Fruit fly (Drosophila melanogaster) whole organism, embryonic: ENCODE results near the gene CG42749.

Experiments used
- Antp ChIP-seq: fragments of 200-800 bp; sonication (Bioruptor generic); optimal IDR thresholded peaks from 3 replicates; lab custom pipeline; 2016; ENCODE audit warnings: missing biosample characterization, missing genetic modification characterization
- Atf6 ChIP-seq: fragments of 200-800 bp; sonication (Bioruptor generic); IDR thresholded peaks from 2 replicates; pipeline ENCODE4 v1.3.6; 2022; ENCODE audit warnings: missing biosample characterization, missing genetic modification characterization
- Awh ChIP-seq: fragments of 200-800 bp; sonication (Bioruptor generic); IDR thresholded peaks from 2 replicates; pipeline ENCODE4, ENCODE4 v1.3.6; 2022; ENCODE audit warnings: missing biosample characterization, missing genetic modification characterization
- Bdp1 ChIP-seq: fragments of 200-800 bp; sonication (Bioruptor generic); optimal IDR thresholded peaks from 3 replicates; lab custom pipeline; 2016; ENCODE audit warnings: missing biosample characterization, missing genetic modification characterization
- CG10565 ChIP-seq: fragments of 200-800 bp; sonication (Bioruptor generic); optimal IDR thresholded peaks from 3 replicates; lab custom pipeline; 2016; ENCODE audit warnings: missing biosample characterization, mild to moderate bottlenecking, missing genetic modification characterization
- CG10654 ChIP-seq: fragments of 200-800 bp; sonication (Bioruptor generic); optimal IDR thresholded peaks from 2 replicates; lab custom pipeline; 2016; ENCODE audit warnings: missing biosample characterization, missing genetic modification characterization
- CG11085 ChIP-seq: fragments of 200-800 bp; sonication (Bioruptor generic); IDR thresholded peaks from 2 replicates; pipeline ENCODE4 v1.3.6; 2022; ENCODE audit warnings: missing biosample characterization, missing genetic modification characterization
- CG12104 ChIP-seq: fragments of 200-800 bp; sonication (Bioruptor generic); optimal IDR thresholded peaks from 3 replicates; lab custom pipeline; 2016; ENCODE audit warnings: missing biosample characterization, missing genetic modification characterization
- CG13894 ChIP-seq: fragments of 200-800 bp; sonication (Bioruptor generic); optimal IDR thresholded peaks from 3 replicates; lab custom pipeline; 2018; ENCODE audit warnings: missing biosample characterization, mild to moderate bottlenecking, missing genetic modification characterization, moderate library complexity
- CG15514 ChIP-seq: fragments of 200-800 bp; sonication (Bioruptor generic); optimal IDR thresholded peaks from 3 replicates; lab custom pipeline; 2017; ENCODE audit warnings: missing biosample characterization, missing genetic modification characterization, mild to moderate bottlenecking, moderate library complexity, missing genetic modification reagents
- CG1647 ChIP-seq: fragments of 200-800 bp; sonication (Bioruptor generic); optimal IDR thresholded peaks from 3 replicates; lab custom pipeline; 2016; ENCODE audit warnings: missing biosample characterization, missing genetic modification characterization
- CG16815 ChIP-seq: fragments of 200-800 bp; sonication (Bioruptor generic); optimal IDR thresholded peaks from 3 replicates; lab custom pipeline; 2017; ENCODE audit warnings: missing biosample characterization, mild to moderate bottlenecking, missing genetic modification characterization
- CG17361 ChIP-seq: fragments of 200-800 bp; sonication (Bioruptor generic); IDR thresholded peaks from 3 replicates; pipeline ENCODE4 v1.3.6; 2022; ENCODE audit warnings: missing biosample characterization, missing genetic modification characterization
- CG17912 ChIP-seq: fragments of 200-800 bp; sonication (Bioruptor generic); optimal IDR thresholded peaks from 2 replicates; lab custom pipeline; 2018; ENCODE audit warnings: missing biosample characterization, mild to moderate bottlenecking, missing genetic modification characterization
- CG2712 ChIP-seq: fragments of 200-800 bp; optimal IDR thresholded peaks from 3 replicates; lab custom pipeline; 2019; ENCODE audit warnings: missing biosample characterization, mild to moderate bottlenecking, missing genetic modification characterization, moderate library complexity
- CG34224 ChIP-seq: fragments of 200-800 bp; sonication (Bioruptor generic); IDR thresholded peaks from 3 replicates; pipeline ENCODE4 v1.3.6; 2022; ENCODE audit warnings: missing biosample characterization, missing genetic modification characterization; ENCODE audit not compliant: partially characterized antibody
- CG3847 ChIP-seq: fragments of 200-800 bp; sonication (Bioruptor generic); IDR thresholded peaks from 2 replicates; pipeline ENCODE4 v1.3.6; 2022; ENCODE audit warnings: missing biosample characterization, missing genetic modification characterization
- CG5953 ChIP-seq: fragments of 200-800 bp; sonication (Bioruptor generic); IDR thresholded peaks from 2 replicates; pipeline ENCODE4 v1.3.6; 2022; ENCODE audit warnings: missing biosample characterization, missing genetic modification characterization
- CG6813 ChIP-seq: fragments of 200-800 bp; sonication (Bioruptor generic); optimal IDR thresholded peaks from 2 replicates; lab custom pipeline; 2017; ENCODE audit warnings: missing biosample characterization, missing genetic modification characterization, mild to moderate bottlenecking, moderate library complexity, missing genetic modification reagents
- CG8089 ChIP-seq: fragments of 200-800 bp; sonication (Bioruptor generic); optimal IDR thresholded peaks from 3 replicates; lab custom pipeline; 2016; ENCODE audit warnings: missing biosample characterization, missing genetic modification characterization
- CG9727 ChIP-seq: fragments of 200-800 bp; sonication (Bioruptor generic); optimal IDR thresholded peaks from 3 replicates; lab custom pipeline; 2017; ENCODE audit warnings: missing biosample characterization, mild to moderate bottlenecking, missing genetic modification characterization
- CG9797 ChIP-seq: fragments of 200-800 bp; sonication (Bioruptor generic); optimal IDR thresholded peaks from 3 replicates; lab custom pipeline; 2018; ENCODE audit warnings: missing biosample characterization, mild to moderate bottlenecking, missing genetic modification characterization
- Dp ChIP-seq: fragments of 200-800 bp; sonication (Bioruptor generic); optimal IDR thresholded peaks from 2 replicates; lab custom pipeline; 2018; ENCODE audit warnings: missing biosample characterization, mild to moderate bottlenecking, missing genetic modification characterization, moderate library complexity
- H2.0 ChIP-seq: fragments of 200-800 bp; sonication (Bioruptor generic); IDR thresholded peaks from 2 replicates; pipeline ENCODE4 v1.3.6; 2022; ENCODE audit warnings: missing biosample characterization, missing genetic modification characterization
- Hey ChIP-seq: fragments of 200-800 bp; sonication (Bioruptor generic); optimal IDR thresholded peaks from 3 replicates; lab custom pipeline; 2018; ENCODE audit warnings: missing biosample characterization, mild to moderate bottlenecking, missing genetic modification characterization
- MBD-R2 ChIP-seq: fragments of 200-800 bp; sonication (Bioruptor generic); IDR thresholded peaks from 2 replicates; pipeline ENCODE4 v1.3.6; 2022; ENCODE audit warnings: missing biosample characterization, missing genetic modification characterization
- NFAT ChIP-seq: fragments of 200-800 bp; sonication (Bioruptor generic); IDR thresholded peaks from 2 replicates; pipeline ENCODE4 v1.3.6; 2022; ENCODE audit warnings: missing biosample characterization, missing genetic modification characterization
- Nf-YA ChIP-seq: fragments of 200-800 bp; sonication (Bioruptor generic); IDR thresholded peaks from 2 replicates; pipeline ENCODE4 v1.3.6; 2022; ENCODE audit warnings: missing biosample characterization, missing genetic modification characterization
- Nf-YB ChIP-seq: fragments of 200-800 bp; sonication (Bioruptor generic); optimal IDR thresholded peaks from 3 replicates; lab custom pipeline; 2019; ENCODE audit warnings: missing biosample characterization, mild to moderate bottlenecking, missing genetic modification characterization, moderate library complexity
- Opbp ChIP-seq: fragments of 200-800 bp; sonication (Bioruptor generic); IDR thresholded peaks from 3 replicates; pipeline ENCODE4 v1.3.6; 2022; ENCODE audit warnings: missing biosample characterization, missing genetic modification characterization; ENCODE audit not compliant: partially characterized antibody
- Six4 ChIP-seq: fragments of 200-800 bp; sonication (Bioruptor generic); optimal IDR thresholded peaks from 2 replicates; lab custom pipeline; 2016; ENCODE audit warnings: missing biosample characterization, missing genetic modification characterization
- ase ChIP-seq: fragments of 200-800 bp; sonication (Bioruptor generic); IDR thresholded peaks from 3 replicates; pipeline ENCODE4 v1.3.6; 2022; ENCODE audit warnings: missing biosample characterization, missing genetic modification characterization
- bowl ChIP-seq: fragments of 200-800 bp; sonication (Bioruptor generic); IDR thresholded peaks from 2 replicates; pipeline ENCODE4 v1.3.6; 2022; ENCODE audit warnings: missing biosample characterization, missing genetic modification characterization
- caup ChIP-seq: fragments of 200-800 bp; sonication (Bioruptor generic); optimal IDR thresholded peaks from 3 replicates; lab custom pipeline; 2017; ENCODE audit warnings: missing biosample characterization, mild to moderate bottlenecking, missing genetic modification characterization, moderate library complexity; ENCODE audit not compliant: severe bottlenecking
- chinmo ChIP-seq: fragments of 200-800 bp; sonication (Bioruptor generic); IDR thresholded peaks from 4 replicates; pipeline ENCODE4 v1.3.6; 2022; ENCODE audit warnings: missing biosample characterization, missing genetic modification characterization; ENCODE audit not compliant: partially characterized antibody
- emc ChIP-seq: fragments of 200-800 bp; sonication (Bioruptor generic); optimal IDR thresholded peaks from 2 replicates; lab custom pipeline; 2016; ENCODE audit warnings: missing biosample characterization, missing genetic modification characterization
- ems ChIP-seq: fragments of 200-800 bp; sonication (Bioruptor generic); optimal IDR thresholded peaks from 3 replicates; lab custom pipeline; 2016; ENCODE audit warnings: missing biosample characterization, missing genetic modification characterization
- exex ChIP-seq: fragments of 200-800 bp; sonication (Bioruptor generic); optimal IDR thresholded peaks from 4 replicates; lab custom pipeline; 2018; ENCODE audit warnings: missing biosample characterization, mild to moderate bottlenecking, missing genetic modification characterization, moderate library complexity
- inv ChIP-seq: fragments of 200-800 bp; sonication (Bioruptor generic); IDR thresholded peaks from 2 replicates; pipeline ENCODE4 v1.3.6; 2022; ENCODE audit warnings: missing biosample characterization, missing genetic modification characterization; ENCODE audit not compliant: partially characterized antibody
- lmd ChIP-seq: fragments of 200-800 bp; sonication (Bioruptor generic); IDR thresholded peaks from 2 replicates; pipeline ENCODE4 v1.3.6; 2022; ENCODE audit warnings: missing biosample characterization, missing genetic modification characterization
- pan ChIP-seq, 4 experiments: fragments of >200 bp in 3 of 4; fragments of 200-800 bp in 1 of 4; sonication (Bioruptor generic) in 1 of 4; optimal IDR thresholded peaks in 3 of 4; IDR thresholded peaks in 1 of 4; 2 replicates each; pipeline versions ENCODE4 v1.3.6 to Lab custom; 2017 to 2022; ENCODE audit warnings: missing biosample characterization in 2 of 4, missing genetic modification characterization in 2 of 4, mixed read lengths in 1 of 4
- psq ChIP-seq: fragments of 200-800 bp; sonication (Bioruptor generic); optimal IDR thresholded peaks from 2 replicates; lab custom pipeline; 2017; ENCODE audit warnings: missing biosample characterization, missing genetic modification characterization
- scrt ChIP-seq: fragments of 200-800 bp; sonication (Bioruptor generic); optimal IDR thresholded peaks from 2 replicates; lab custom pipeline; 2018; ENCODE audit warnings: missing biosample characterization, mild to moderate bottlenecking, missing genetic modification characterization, moderate library complexity
- sisA ChIP-seq: fragments of 200-800 bp; sonication (Bioruptor generic); IDR thresholded peaks from 2 replicates; pipeline ENCODE4 v1.3.6; 2022; ENCODE audit warnings: missing biosample characterization, missing genetic modification characterization
- sna ChIP-seq: fragments of 200-800 bp; sonication (Bioruptor generic); IDR thresholded peaks from 2 replicates; pipeline ENCODE4 v1.3.6; 2022; ENCODE audit warnings: missing biosample characterization, missing genetic modification characterization; ENCODE audit not compliant: partially characterized antibody
- sob ChIP-seq: fragments of 200-800 bp; sonication (Bioruptor generic); IDR thresholded peaks from 2 replicates; pipeline ENCODE4 v1.3.6; 2022; ENCODE audit warnings: missing biosample characterization, missing genetic modification characterization
- tio ChIP-seq: fragments of 200-800 bp; sonication (Bioruptor generic); optimal IDR thresholded peaks from 2 replicates; lab custom pipeline; 2017; ENCODE audit warnings: missing biosample characterization, missing genetic modification characterization, inconsistent platforms
- twi ChIP-seq: fragments of 200-800 bp; optimal IDR thresholded peaks from 2 replicates; lab custom pipeline; 2019; ENCODE audit warnings: missing biosample characterization, mild to moderate bottlenecking, missing genetic modification characterization, moderate library complexity
- wek ChIP-seq: fragments of 200-800 bp; sonication (Bioruptor generic); optimal IDR thresholded peaks from 3 replicates; lab custom pipeline; 2018; ENCODE audit warnings: missing biosample characterization, mild to moderate bottlenecking, missing genetic modification characterization, moderate library complexity

CG42749 gene

dm6 chrX:5329266-5329898 lies 33.5 kb downstream of the CG42749 start, which contains the start of the genes CG3309 and XRCC1 (continued):
- TF ChIP-seq Dp: peak; percentile 31
- no peak for TF ChIP-seq Nf-YB (GFP tag; lab: Kevin White, UChicago)
- TF ChIP-seq MBD-R2: peak; percentile 66
- TF ChIP-seq CG9727 (GFP tag; lab: Kevin White, UChicago): peak; percentile 61
- TF ChIP-seq chinmo (GFP tag; lab: Robert Waterston, UW): 0 out of 4 replicates have a peak, but pooled peaks have one; percentile 18
- no peak for TF ChIP-seq CG5953
- peak; percentile 67 for TF ChIP-seq CG17361
- TF ChIP-seq CG34224 (GFP tag; lab: Robert Waterston, UW): peak; percentile 65
- no peak for TF ChIP-seq scrt (GFP tag; lab: Kevin White, UChicago)
- TF ChIP-seq CG12104 (GFP tag; lab: Kevin White, UChicago): peak; percentile 19
- TF ChIP-seq Bdp1 (GFP tag; lab: Kevin White, UChicago): no peak
- no peak for TF ChIP-seq Nf-YA (GFP tag; lab: Robert Waterston, UW)
- TF ChIP-seq CG10654: no peak
- TF ChIP-seq lmd (GFP tag; lab: Robert Waterston, UW): peak; percentile 38
- no peak for TF ChIP-seq bowl (GFP tag; lab: Robert Waterston, UW)
- peak; percentile 20 for TF ChIP-seq Six4 (GFP tag; lab: Kevin White, UChicago)
- TF ChIP-seq CG2712 (tag; lab: Kevin White, UChicago): peak; percentile 71
- no peak for TF ChIP-seq CG8089 (GFP tag; lab: Kevin White, UChicago)
- no peak for TF ChIP-seq Awh (GFP tag; lab: Robert Waterston, UW)
- TF ChIP-seq wek (GFP tag; lab: Kevin White, UChicago): no peak
- TF ChIP-seq ase (GFP tag; lab: Robert Waterston, UW): peak; percentile 46; the same call in 1 of the 3 replicates
- TF ChIP-seq CG11085 (GFP tag; lab: Robert Waterston, UW): 0 out of 2 replicates have a peak, but pooled peaks have one; percentile 49
- no peak for TF ChIP-seq ems
- TF ChIP-seq Antp (GFP tag; lab: Kevin White, UChicago): no peak
- no peak for TF ChIP-seq twi (tag; lab: Kevin White, UChicago)
- TF ChIP-seq CG15514 (GFP tag; lab: Kevin White, UChicago): peak; percentile 32
- TF ChIP-seq Opbp (GFP tag; lab: Robert Waterston, UW): peak; percentile 73
- peak; percentile 59 for TF ChIP-seq H2.0 (GFP tag; lab: Robert Waterston, UW)
- TF ChIP-seq emc (GFP tag; lab: Kevin White, UChicago): no peak
- TF ChIP-seq exex (tag; lab: Kevin White, UChicago): no peak
- peak; percentile 54 for TF ChIP-seq CG3847 (GFP tag; lab: Robert Waterston, UW)
- TF ChIP-seq CG17912 (GFP tag; lab: Kevin White, UChicago): no peak
- TF ChIP-seq CG9797: no peak
- peak; percentile 54 for TF ChIP-seq CG13894 (tag; lab: Kevin White, UChicago)
- TF ChIP-seq NFAT (GFP tag; lab: Robert Waterston, UW): no peak
- TF ChIP-seq CG10565: no peak
- TF ChIP-seq CG16815: peak; percentile 23
- peak; percentile 50; the same call in 1 of the 2 replicates for TF ChIP-seq sob (GFP tag; lab: Robert Waterston, UW)
- peak; percentile 50; the same call in 1 of the 2 replicates for TF ChIP-seq Atf6 (GFP tag; lab: Robert Waterston, UW)
- TF ChIP-seq CG1647: no peak
- no peak for TF ChIP-seq Hey (tag; lab: Kevin White, UChicago)
- TF ChIP-seq inv: peak; percentile 86
- peak; percentile 28 for TF ChIP-seq caup
- TF ChIP-seq sna (GFP tag; lab: Robert Waterston, UW): peak; percentile 87
- TF ChIP-seq psq (GFP tag; lab: Kevin White, UChicago): peak; percentile 8
- TF ChIP-seq sisA: peak; percentile 67
- TF ChIP-seq pan (optimal IDR thresholded peaks at IDR 0.05; lab: Kevin White, UChicago): no peak
- TF ChIP-seq pan (GFP tag; optimal IDR thresholded peaks at IDR 0.05 in 1 of 2, IDR thresholded peaks at IDR 0.05 in 1 of 2): peak in 1 of 2 experiments; percentile 57
- peak; percentile 0 for TF ChIP-seq CG6813 (GFP tag; lab: Kevin White, UChicago)
- TF ChIP-seq tio (GFP tag; lab: Kevin White, UChicago): no peak
